Worm (Caenorhabditis elegans): Measurements from ENCODE around the gene sad-1.

Gene sad-1

DNA sequence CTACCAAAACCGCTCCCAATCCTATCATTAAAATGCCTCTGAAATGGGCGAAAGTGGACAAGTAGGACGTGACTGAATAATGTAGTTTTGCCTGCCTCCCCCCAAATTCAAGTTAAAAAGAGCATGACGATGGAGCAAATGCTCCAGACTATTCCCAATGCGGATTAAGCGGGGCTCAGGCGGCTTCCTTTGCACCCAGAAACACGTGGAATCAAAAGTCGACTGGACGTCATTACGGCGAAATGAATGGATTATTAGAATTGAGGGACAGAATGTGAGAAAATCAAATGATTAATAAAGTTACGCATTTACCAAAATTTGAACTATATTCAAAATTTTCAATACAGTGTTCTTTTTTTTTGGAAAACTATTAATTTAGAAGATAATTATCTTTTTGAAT lies 545 bp downstream of the sad-1 start (continued):
- no peak for TF ChIP-seq blmp-1 (tag; optimal IDR thresholded peaks at IDR 0.05)
- no peak for TF ChIP-seq efl-1 (optimal IDR thresholded peaks at IDR 0.05)
- no peak for TF ChIP-seq efl-1 (GFP tag; optimal IDR thresholded peaks at IDR 0.05 in 1 of 2)
- no peak for TF ChIP-seq nhr-19 (GFP tag; conservative IDR thresholded peaks at IDR 0.05)
- no peak for TF ChIP-seq aly-2 (tag; optimal IDR thresholded peaks at IDR 0.05)
- no peak for TF ChIP-seq fos-1 (tag; optimal IDR thresholded peaks at IDR 0.05)
- TF ChIP-seq dpl-1 (GFP tag; optimal IDR thresholded peaks at IDR 0.05): no peak
- no peak for TF ChIP-seq hlh-17 (GFP tag; optimal IDR thresholded peaks at IDR 0.05; ENCODE audit: borderline replicate concordance)
- TF ChIP-seq lin-35 (GFP tag; optimal IDR thresholded peaks at IDR 0.05): no peak
- TF ChIP-seq ceh-82 (tag; optimal IDR thresholded peaks at IDR 0.05): no peak
- TF ChIP-seq zip-4 (GFP tag; optimal IDR thresholded peaks at IDR 0.05): no peak
- TF ChIP-seq nhr-47 (tag; optimal IDR thresholded peaks at IDR 0.05): peak; percentile 39
- TF ChIP-seq jun-1 (tag; optimal IDR thresholded peaks at IDR 0.05): no peak
- no peak for TF ChIP-seq pqm-1 (tag; optimal IDR thresholded peaks at IDR 0.05)
- TF ChIP-seq ceh-8 (GFP tag; optimal IDR thresholded peaks at IDR 0.05): peak; percentile 5
- peak; percentile 27 for TF ChIP-seq pax-3 (tag; optimal IDR thresholded peaks at IDR 0.05)
- no peak for TF ChIP-seq unc-62 (GFP tag; optimal IDR thresholded peaks at IDR 0.05)
- peak; percentile 79 for TF ChIP-seq fkh-8 (tag; optimal IDR thresholded peaks at IDR 0.05)
- TF ChIP-seq rnt-1 (tag; optimal IDR thresholded peaks at IDR 0.05): no peak
- no peak for TF ChIP-seq unc-30 (tag; optimal IDR thresholded peaks at IDR 0.05)
- TF ChIP-seq lin-15B (tag; optimal IDR thresholded peaks at IDR 0.05): no peak
- TF ChIP-seq aha-1 (tag; optimal IDR thresholded peaks at IDR 0.05): no peak
- TF ChIP-seq sox-4 (tag; optimal IDR thresholded peaks at IDR 0.05): peak; percentile 10
- TF ChIP-seq unc-86 (tag; optimal IDR thresholded peaks at IDR 0.05): no peak
- TF ChIP-seq skn-1 (tag; optimal IDR thresholded peaks at IDR 0.05): no peak
- TF ChIP-seq nhr-12 (tag; optimal IDR thresholded peaks at IDR 0.05): no peak
- TF ChIP-seq nhr-77 (tag; optimal IDR thresholded peaks at IDR 0.05): no peak
- no peak for TF ChIP-seq ets-5 (GFP tag; IDR thresholded peaks at IDR 0.05)

DNA sequence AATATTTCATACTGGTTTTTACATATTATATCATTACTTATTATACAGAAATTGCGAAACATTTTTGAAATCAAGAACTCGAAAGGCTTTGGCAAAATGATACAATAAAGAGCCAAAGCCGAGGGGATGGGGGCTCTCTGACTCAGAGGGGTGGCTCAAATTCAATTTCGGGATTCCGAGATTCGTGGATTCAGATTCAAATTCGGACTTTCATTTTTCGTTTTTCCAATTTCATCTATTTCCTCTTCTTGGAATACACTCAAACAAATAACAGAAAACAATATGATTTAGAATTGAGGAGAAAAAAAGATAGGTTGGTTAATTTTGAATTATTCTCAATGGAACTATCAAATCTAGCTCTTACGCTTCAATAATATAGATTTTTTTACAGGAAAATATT lies 1.4 kb downstream of the sad-1 start:
- TF ChIP-seq nhr-85 (tag) (peak; percentile 31), xbp-1 (tag; optimal IDR thresholded peaks at IDR 0.05) (no peak), F16B12.6 (tag; optimal IDR thresholded peaks at IDR 0.05) (no peak), fkh-10 (GFP tag; optimal IDR thresholded peaks at IDR 0.05) (peak; percentile 77), nhr-20 (tag; optimal IDR thresholded peaks at IDR 0.05) (no peak), tlp-1 (tag; optimal IDR thresholded peaks at IDR 0.05) (no peak), egl-27 (tag; optimal IDR thresholded peaks at IDR 0.05) (no peak), lin-14 (GFP tag; optimal IDR thresholded peaks at IDR 0.05) (peak; percentile 41), ceh-88 (GFP tag; IDR thresholded peaks at IDR 0.05) (no peak)

DNA sequence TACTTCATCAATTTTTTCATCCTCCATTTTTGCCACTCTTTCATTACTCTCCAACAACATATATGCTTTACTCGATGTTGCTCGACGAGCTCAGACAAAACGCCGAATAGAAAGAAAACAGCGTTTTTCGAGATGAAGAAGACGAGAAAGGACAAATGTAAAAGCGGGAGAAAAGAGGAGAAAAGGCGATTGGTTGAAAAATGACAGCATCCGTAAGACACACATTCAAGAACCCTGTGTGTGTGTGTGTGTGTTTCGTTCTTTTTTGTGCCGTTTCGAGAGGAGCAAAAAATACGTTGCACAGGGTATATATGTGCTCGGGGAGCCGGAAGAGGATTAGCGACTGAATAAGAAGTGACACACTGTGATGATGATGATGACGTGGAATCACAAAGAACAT lies 6.7 kb downstream of the sad-1 start:
- TF ChIP-seq mep-1 (tag; optimal IDR thresholded peaks at IDR 0.05) (no peak), pqm-1 (tag; optimal IDR thresholded peaks at IDR 0.05) (no peak), ets-5 (GFP tag; IDR thresholded peaks at IDR 0.05) (no peak), efl-1 (optimal IDR thresholded peaks at IDR 0.05) (no peak), efl-1 (GFP tag; optimal IDR thresholded peaks at IDR 0.05 in 1 of 2) (peak in 1 of 2 experiments; percentile 56), elt-2 (tag; optimal IDR thresholded peaks at IDR 0.05) (no peak), efl-3 (GFP tag; optimal IDR thresholded peaks at IDR 0.05) (no peak), nhr-11 (tag; optimal IDR thresholded peaks at IDR 0.05) (no peak), nhr-71 (tag; optimal IDR thresholded peaks at IDR 0.05) (no peak), fkh-10 (GFP tag; optimal IDR thresholded peaks at IDR 0.05) (peak; percentile 45), nhr-85 (tag) (no peak), lin-14 (GFP tag; optimal IDR thresholded peaks at IDR 0.05) (peak; percentile 50), hlh-4 (tag; optimal IDR thresholded peaks at IDR 0.05) (no peak), fkh-4 (tag; optimal IDR thresholded peaks at IDR 0.05; ENCODE audit: borderline replicate concordance) (no peak), jun-1 (tag; optimal IDR thresholded peaks at IDR 0.05) (no peak), fos-1 (tag; optimal IDR thresholded peaks at IDR 0.05) (no peak), pax-3 (tag; optimal IDR thresholded peaks at IDR 0.05) (no peak), pag-3 (tag; optimal IDR thresholded peaks at IDR 0.05; ENCODE audit: borderline replicate concordance, insufficient read depth) (no peak)
